Worm (Caenorhabditis elegans): ENCODE measurements around the gene inx-10.

DNA sequence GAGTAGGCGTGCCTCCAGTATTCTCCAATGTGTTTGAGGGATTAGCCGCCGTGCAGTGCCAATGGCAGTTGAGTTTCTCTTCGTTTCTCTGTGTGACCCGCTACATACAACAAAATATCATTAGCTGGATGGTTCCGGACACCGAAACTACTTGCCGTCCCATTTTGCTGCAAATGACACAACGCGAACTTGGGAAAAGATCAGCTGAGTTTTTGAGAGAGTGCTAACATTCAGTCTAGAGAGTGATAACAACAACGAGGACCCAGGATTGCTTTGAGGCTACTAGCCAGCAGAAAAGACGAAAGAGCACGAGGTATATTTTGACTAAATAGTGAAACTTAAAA is 12.1 kb upstream of the inx-10 start:
- TF ChIP-seq ets-7 (tag; optimal IDR thresholded peaks at IDR 0.05), result no peak
- no peak for TF ChIP-seq B0310.2 (tag; optimal IDR thresholded peaks at IDR 0.05)
